Worm (Caenorhabditis elegans) whole organism, L4/young adult: Measurements from ENCODE around the gene deb-1.

Source experiments
- dao-5 ChIP-seq: sonication (generic microtip); optimal IDR thresholded peaks from 2 replicates; lab custom pipeline; 2016; ENCODE audit warnings: missing genotype, missing genetic modification characterization, moderate library complexity, missing compliant biosample characterization
- him-1 ChIP-seq: sonication (generic microtip); optimal IDR thresholded peaks from 2 replicates; lab custom pipeline; 2016; ENCODE audit warnings: missing genotype, missing genetic modification reagents, missing genetic modification characterization, missing compliant biosample characterization

- no peak for TF ChIP-seq dao-5 (tag; lab: Kevin White, UChicago)
- TF ChIP-seq him-1 (tag; lab: Kevin White, UChicago), result no peak
These were observed 50.6 kb downstream of the deb-1 start for ce11 chrIV:7043430-7043829.
